Worm (Caenorhabditis elegans) whole organism, L2 larva: ENCODE data around the gene Y55F3BR.2.

ENCODE experiments used
- C34F6.9 ChIP-seq: fragments of 150-350 bp; optimal IDR thresholded peaks from 2 replicates; lab custom pipeline; 2014; ENCODE audit warnings: missing biosample characterization, missing genetic modification characterization
- F13H6.1 ChIP-seq: sonication (generic microtip); optimal IDR thresholded peaks from 2 replicates; lab custom pipeline; 2016; ENCODE audit warnings: missing genetic modification characterization, missing compliant biosample characterization
- R02D3.7 ChIP-seq: fragments of 150-350 bp; optimal IDR thresholded peaks from 2 replicates; lab custom pipeline; 2014; ENCODE audit warnings: missing biosample characterization, missing genetic modification characterization
- Y55F3AM.14 ChIP-seq: fragments of 200-800 bp; sonication (Bioruptor generic); optimal IDR thresholded peaks from 2 replicates; lab custom pipeline; 2018; ENCODE audit warnings: mild to moderate bottlenecking, missing genetic modification characterization, missing compliant biosample characterization
- ZK546.5 ChIP-seq: sonication (generic microtip); optimal IDR thresholded peaks from 2 replicates; lab custom pipeline; 2017; ENCODE audit warnings: missing biosample characterization, missing genetic modification characterization
- alr-1 ChIP-seq: fragments of 150-350 bp; optimal IDR thresholded peaks from 2 replicates; lab custom pipeline; 2014; ENCODE audit warnings: missing biosample characterization, missing genetic modification characterization
- aly-2 ChIP-seq: fragments of 150-350 bp; optimal IDR thresholded peaks from 2 replicates; lab custom pipeline; 2014; ENCODE audit warnings: missing biosample characterization, missing genetic modification characterization
- ama-1 ChIP-seq: fragments of 150-350 bp; optimal IDR thresholded peaks from 2 replicates; lab custom pipeline; 2018; ENCODE audit warnings: inconsistent platforms
- blmp-1 ChIP-seq: sonication (generic microtip); optimal IDR thresholded peaks from 2 replicates; lab custom pipeline; 2017; ENCODE audit warnings: missing genetic modification characterization, mild to moderate bottlenecking, missing compliant biosample characterization, antibody characterized with exemption, moderate library complexity; ENCODE audit not compliant: insufficient read depth
- ceh-16 ChIP-seq: fragments of 150-350 bp; optimal IDR thresholded peaks from 2 replicates; lab custom pipeline; 2014; ENCODE audit warnings: missing biosample characterization, missing genetic modification characterization
- ceh-82 ChIP-seq: fragments of 150-350 bp; optimal IDR thresholded peaks from 2 replicates; lab custom pipeline; 2014; ENCODE audit warnings: missing biosample characterization, missing genetic modification characterization
- crh-2 ChIP-seq: sonication (generic microtip); optimal IDR thresholded peaks from 2 replicates; lab custom pipeline; 2017; ENCODE audit warnings: missing biosample characterization, missing genetic modification characterization
- dmd-4 ChIP-seq: sonication (generic microtip); optimal IDR thresholded peaks from 2 replicates; lab custom pipeline; 2017; ENCODE audit warnings: missing biosample characterization, missing genetic modification characterization
- egl-27 ChIP-seq: sonication (generic microtip); optimal IDR thresholded peaks from 3 replicates; lab custom pipeline; 2017; ENCODE audit warnings: missing biosample characterization, missing genetic modification reagents, missing genetic modification characterization
- elt-1 ChIP-seq: fragments of 150-350 bp; optimal IDR thresholded peaks from 2 replicates; lab custom pipeline; 2014; ENCODE audit warnings: missing biosample characterization, missing genetic modification characterization
- elt-3 ChIP-seq: sonication (generic microtip); optimal IDR thresholded peaks from 2 replicates; lab custom pipeline; 2017; ENCODE audit warnings: missing biosample characterization, missing genetic modification characterization
- fos-1 ChIP-seq: fragments of 150-350 bp; optimal IDR thresholded peaks from 2 replicates; lab custom pipeline; 2014; ENCODE audit warnings: missing biosample characterization, missing genetic modification characterization
- gmeb-1 ChIP-seq: fragments of 150-350 bp; optimal IDR thresholded peaks from 2 replicates; lab custom pipeline; 2014; ENCODE audit warnings: missing biosample characterization, missing genetic modification characterization
- lin-11 ChIP-seq: fragments of 150-350 bp; sonication (generic microtip); optimal IDR thresholded peaks from 2 replicates; lab custom pipeline; 2014; ENCODE audit warnings: missing biosample characterization, missing genetic modification characterization, inconsistent platforms, mixed read lengths
- lin-13 ChIP-seq: fragments of 150-350 bp; optimal IDR thresholded peaks from 2 replicates; lab custom pipeline; 2014; ENCODE audit warnings: missing biosample characterization, missing genetic modification reagents, missing genetic modification characterization
- lin-39 ChIP-seq: fragments of 150-350 bp; optimal IDR thresholded peaks from 2 replicates; lab custom pipeline; 2014; ENCODE audit warnings: missing biosample characterization, missing genetic modification reagents, missing genetic modification characterization
- lsy-2 ChIP-seq, 2 experiments: fragments of 150-350 bp in 1 of 2; sonication (generic microtip) in 1 of 2; optimal IDR thresholded peaks; 2 replicates each; lab custom pipeline; 2014 to 2017; ENCODE audit warnings: missing biosample characterization in 2 of 2, missing genetic modification characterization in 2 of 2
- mab-5 ChIP-seq: fragments of 150-350 bp; optimal IDR thresholded peaks from 2 replicates; lab custom pipeline; 2014; ENCODE audit warnings: missing biosample characterization, missing genetic modification characterization
- mbf-1 ChIP-seq: sonication (generic microtip); optimal IDR thresholded peaks from 2 replicates; lab custom pipeline; 2017; ENCODE audit warnings: missing biosample characterization, missing genetic modification characterization
- mdl-1 ChIP-seq, 2 experiments: fragments of 150-350 bp in 1 of 2; sonication (generic microtip) in 1 of 2; optimal IDR thresholded peaks; 2 replicates each; lab custom pipeline; 2017; ENCODE audit warnings: missing biosample characterization in 2 of 2, missing genetic modification characterization in 2 of 2
- nhr-10 ChIP-seq: sonication (generic microtip); optimal IDR thresholded peaks from 2 replicates; lab custom pipeline; 2017; ENCODE audit warnings: missing biosample characterization, missing genetic modification characterization
- nhr-11 ChIP-seq: fragments of 150-350 bp; optimal IDR thresholded peaks from 2 replicates; lab custom pipeline; 2014; ENCODE audit warnings: missing biosample characterization, missing genetic modification characterization
- nhr-12 ChIP-seq: fragments of 150-350 bp; optimal IDR thresholded peaks from 2 replicates; lab custom pipeline; 2014; ENCODE audit warnings: missing biosample characterization, missing genetic modification characterization
- nhr-129 ChIP-seq: fragments of 150-350 bp; optimal IDR thresholded peaks from 2 replicates; lab custom pipeline; 2014; ENCODE audit warnings: missing biosample characterization, missing genetic modification characterization
- nhr-21 ChIP-seq: fragments of 150-350 bp; optimal IDR thresholded peaks from 2 replicates; lab custom pipeline; 2014; ENCODE audit warnings: missing biosample characterization, missing genetic modification characterization
- nhr-23 ChIP-seq: fragments of 150-350 bp; optimal IDR thresholded peaks from 2 replicates; lab custom pipeline; 2014; ENCODE audit warnings: missing biosample characterization, missing genetic modification reagents, missing genetic modification characterization
- nhr-237 ChIP-seq: fragments of 150-350 bp; optimal IDR thresholded peaks from 2 replicates; lab custom pipeline; 2014; ENCODE audit warnings: missing biosample characterization, missing genetic modification characterization
- nhr-25 ChIP-seq: fragments of 150-350 bp; sonication (generic microtip); optimal IDR thresholded peaks from 3 replicates; lab custom pipeline; 2014; ENCODE audit warnings: missing biosample characterization, missing genetic modification characterization
- nhr-6 ChIP-seq: fragments of 150-350 bp; optimal IDR thresholded peaks from 2 replicates; lab custom pipeline; 2014; ENCODE audit warnings: missing biosample characterization, missing genetic modification characterization
- nhr-77 ChIP-seq: fragments of 150-350 bp; optimal IDR thresholded peaks from 2 replicates; lab custom pipeline; 2014; ENCODE audit warnings: missing biosample characterization, missing genetic modification characterization
- peb-1 ChIP-seq: fragments of 150-350 bp; optimal IDR thresholded peaks from 2 replicates; lab custom pipeline; 2014; ENCODE audit warnings: missing biosample characterization, missing genetic modification characterization
- sem-4 ChIP-seq: fragments of 150-350 bp; optimal IDR thresholded peaks from 2 replicates; lab custom pipeline; 2014; ENCODE audit warnings: missing biosample characterization, missing genetic modification reagents, missing genetic modification characterization
- skn-1 ChIP-seq: sonication (generic microtip); optimal IDR thresholded peaks from 2 replicates; lab custom pipeline; 2017; ENCODE audit warnings: missing biosample characterization, missing genetic modification characterization
- sma-3 ChIP-seq: sonication (generic microtip); optimal IDR thresholded peaks from 2 replicates; lab custom pipeline; 2016; ENCODE audit warnings: missing genetic modification reagents, missing genetic modification characterization, missing compliant biosample characterization
- sma-9 ChIP-seq, 2 experiments: fragments of 150-350 bp in 1 of 2; sonication (generic microtip) in 1 of 2; optimal IDR thresholded peaks; 2 replicates each; lab custom pipeline; 2014 to 2016; ENCODE audit warnings: missing genetic modification characterization in 2 of 2, mild to moderate bottlenecking in 1 of 2, missing biosample characterization in 1 of 2, missing compliant biosample characterization in 1 of 2, missing genetic modification reagents in 1 of 2, moderate library complexity in 1 of 2
- snpc-4 ChIP-seq: fragments of 150-350 bp; optimal IDR thresholded peaks from 2 replicates; lab custom pipeline; 2014; ENCODE audit warnings: missing biosample characterization, missing genetic modification characterization
- unc-39 ChIP-seq: fragments of 150-350 bp; optimal IDR thresholded peaks from 2 replicates; lab custom pipeline; 2014; ENCODE audit warnings: missing biosample characterization, missing genetic modification characterization
- unc-55 ChIP-seq: fragments of 150-350 bp; sonication (generic microtip); optimal IDR thresholded peaks from 3 replicates; lab custom pipeline; 2014; ENCODE audit warnings: missing biosample characterization, missing genetic modification reagents, missing genetic modification characterization
- unc-62 ChIP-seq: fragments of 150-350 bp; optimal IDR thresholded peaks from 2 replicates; lab custom pipeline; 2014; ENCODE audit warnings: missing biosample characterization, missing genetic modification reagents, missing genetic modification characterization
- zag-1 ChIP-seq: fragments of 150-350 bp; optimal IDR thresholded peaks from 2 replicates; lab custom pipeline; 2014; ENCODE audit warnings: missing biosample characterization, missing genetic modification characterization
- ztf-1 ChIP-seq: fragments of 200-800 bp; sonication (Bioruptor generic); conservative IDR thresholded peaks from 2 replicates; pipeline ENCODE4 v1.3.6; 2022; ENCODE audit warnings: missing genetic modification characterization, missing compliant biosample characterization
- ztf-11 ChIP-seq: sonication (generic microtip); optimal IDR thresholded peaks from 2 replicates; lab custom pipeline; 2017; ENCODE audit warnings: missing biosample characterization, missing genetic modification characterization
- ztf-4 ChIP-seq: fragments of 150-350 bp; optimal IDR thresholded peaks from 2 replicates; lab custom pipeline; 2014; ENCODE audit warnings: missing biosample characterization, missing genetic modification characterization

Y55F3BR.2 gene

ce11 chrIV:874677-875076 lies 15.9 kb downstream of the Y55F3BR.2 start, which contains the start of gene Y55F3BR.1 (continued):
- TF ChIP-seq ama-1 (no peak), unc-62 (GFP tag; lab: Kevin White, UChicago) (no peak), nhr-6 (tag; lab: Kevin White, UChicago) (no peak), Y55F3AM.14 (no peak), skn-1 (no peak)

ce11 chrIV:878634-879033 lies 19.9 kb downstream of the Y55F3BR.2 start:
- TF ChIP-seq sem-4 (tag; lab: Kevin White, UChicago), result no peak
- TF ChIP-seq skn-1, result no peak

- TF ChIP-seq elt-1, result no peak
- no peak for TF ChIP-seq unc-62 (GFP tag; lab: Kevin White, UChicago)
- TF ChIP-seq C34F6.9 (tag; lab: Kevin White, UChicago), result peak; percentile 89
- peak; percentile 36 for TF ChIP-seq snpc-4 (tag; lab: Kevin White, UChicago)
- no peak for TF ChIP-seq peb-1 (tag; lab: Kevin White, UChicago)
- no peak for TF ChIP-seq unc-39 (tag; lab: Kevin White, UChicago)
- TF ChIP-seq F13H6.1, result peak; percentile 50
- no peak for TF ChIP-seq nhr-77 (tag; lab: Kevin White, UChicago)
- no peak for TF ChIP-seq egl-27 (tag; lab: Kevin White, UChicago)
- no peak for TF ChIP-seq nhr-11
- TF ChIP-seq skn-1, result peak; percentile 23
- no peak for TF ChIP-seq mbf-1 (tag; lab: Kevin White, UChicago)
- no peak for TF ChIP-seq nhr-237
- TF ChIP-seq aly-2 (tag; lab: Kevin White, UChicago), result no peak
- no peak for TF ChIP-seq nhr-10 (tag; lab: Kevin White, UChicago)
- TF ChIP-seq mdl-1 (tag; optimal IDR thresholded peaks at IDR 0.05; lab: Kevin White, UChicago), result no peak
- TF ChIP-seq sma-3, result peak; percentile 66
- TF ChIP-seq lin-13 (GFP tag; lab: Kevin White, UChicago), result peak; percentile 79
- TF ChIP-seq R02D3.7 (tag; lab: Kevin White, UChicago), result no peak
- no peak for TF ChIP-seq ama-1
- TF ChIP-seq lin-39 (tag; lab: Kevin White, UChicago), result no peak
- peak; percentile 78 for TF ChIP-seq fos-1
- no peak for TF ChIP-seq zag-1
- peak; percentile 83 for TF ChIP-seq nhr-129 (tag; lab: Kevin White, UChicago)
- TF ChIP-seq Y55F3AM.14, result no peak
- TF ChIP-seq ztf-4 (tag; lab: Kevin White, UChicago), result peak; percentile 2
- no peak for TF ChIP-seq ZK546.5 (tag; lab: Kevin White, UChicago)
- TF ChIP-seq crh-2, result peak; percentile 82
- peak; percentile 67 for TF ChIP-seq lin-11 (tag; lab: Kevin White, UChicago)
- no peak for TF ChIP-seq alr-1 (tag; lab: Kevin White, UChicago)
- no peak for TF ChIP-seq elt-3 (tag; lab: Kevin White, UChicago)
- TF ChIP-seq blmp-1 (tag; lab: Kevin White, UChicago), result no peak
- no peak for TF ChIP-seq ceh-16
- TF ChIP-seq sem-4 (tag; lab: Kevin White, UChicago), result peak; percentile 22
- no peak for TF ChIP-seq ceh-82
- TF ChIP-seq nhr-6 (tag; lab: Kevin White, UChicago), result peak; percentile 0
- no peak for TF ChIP-seq dmd-4 (tag; lab: Kevin White, UChicago)
- TF ChIP-seq ztf-1 (GFP tag; lab: Robert Waterston, UW), result no peak
- TF ChIP-seq mab-5 (tag; lab: Kevin White, UChicago), result no peak
- peak; percentile 48 to 84 for TF ChIP-seq lsy-2 (tag; optimal IDR thresholded peaks at IDR 0.05; lab: Kevin White, UChicago)
- TF ChIP-seq nhr-25 (tag; lab: Kevin White, UChicago), result peak; percentile 58
- TF ChIP-seq unc-55 (GFP tag; lab: Kevin White, UChicago), result peak; percentile 88
- TF ChIP-seq ztf-11 (tag; lab: Kevin White, UChicago), result no peak
- no peak for TF ChIP-seq sma-9 (GFP tag; optimal IDR thresholded peaks at IDR 0.05; lab: Kevin White, UChicago)
- TF ChIP-seq sma-9 (tag; optimal IDR thresholded peaks at IDR 0.05; lab: Kevin White, UChicago), result no peak
- peak; percentile 42 for TF ChIP-seq nhr-21 (tag; lab: Kevin White, UChicago)
- TF ChIP-seq gmeb-1, result peak; percentile 78
- TF ChIP-seq nhr-12 (tag; lab: Kevin White, UChicago), result no peak
- no peak for TF ChIP-seq nhr-23
These were observed 26.1 kb downstream of the Y55F3BR.2 start, which contains the start of gene mak-2 for ce11 chrIV:884707-885394. Gene mak-2, plus strand, starts transcription at chrIV:885344.
